Worm (Caenorhabditis elegans) whole organism, L4/young adult: Measurements from ENCODE around the gene ncx-7.

ENCODE experiments used
- W03F9.2 ChIP-seq: fragments of 150-350 bp; optimal IDR thresholded peaks from 2 replicates; lab custom pipeline; 2014; ENCODE audit warnings: missing biosample characterization, missing genetic modification characterization
- him-1 ChIP-seq: sonication (generic microtip); optimal IDR thresholded peaks from 2 replicates; lab custom pipeline; 2016; ENCODE audit warnings: missing genotype, missing genetic modification reagents, missing genetic modification characterization, missing compliant biosample characterization

- no peak for TF ChIP-seq him-1 (tag; lab: Kevin White, UChicago)
- TF ChIP-seq W03F9.2, result no peak
Measured at ce11 chrIII:9703747-9704605, 16.1 kb downstream of the ncx-7 start.
